Worm (Caenorhabditis elegans) whole organism, early embryonic: ENCODE results near the gene atx-3.

Experiments
- B0310.2 ChIP-seq: sonication (generic microtip); optimal IDR thresholded peaks from 2 replicates; lab custom pipeline; 2016; ENCODE audit warnings: mild to moderate bottlenecking, missing genetic modification characterization, missing compliant biosample characterization
- F13C5.2 ChIP-seq: sonication (generic microtip); optimal IDR thresholded peaks from 2 replicates; lab custom pipeline; 2017; ENCODE audit warnings: mild to moderate bottlenecking, missing genetic modification characterization, inconsistent platforms, missing compliant biosample characterization
- aly-1 ChIP-seq: sonication (generic microtip); optimal IDR thresholded peaks from 2 replicates; lab custom pipeline; 2016; ENCODE audit warnings: missing genetic modification characterization, missing compliant biosample characterization
- ama-1 ChIP-seq: fragments of 150-350 bp; optimal IDR thresholded peaks from 2 replicates; lab custom pipeline; 2014
- ceh-13 ChIP-seq: fragments of 200-800 bp; sonication (Bioruptor generic); optimal IDR thresholded peaks from 2 replicates; lab custom pipeline; 2018; ENCODE audit warnings: mild to moderate bottlenecking, missing genetic modification characterization, missing compliant biosample characterization
- ceh-36 ChIP-seq: sonication (generic microtip); optimal IDR thresholded peaks from 2 replicates; lab custom pipeline; 2016; ENCODE audit warnings: missing genetic modification characterization, inconsistent platforms, missing compliant biosample characterization
- ets-7 ChIP-seq: sonication (generic microtip); optimal IDR thresholded peaks from 2 replicates; lab custom pipeline; 2016; ENCODE audit warnings: missing genotype, missing genetic modification characterization, missing compliant biosample characterization
- flt-1 ChIP-seq: fragments of 200-800 bp; sonication (Bioruptor generic); IDR thresholded peaks from 2 replicates; pipeline ENCODE4 v1.3.6; 2022; ENCODE audit warnings: missing genetic modification characterization, missing compliant biosample characterization
- hmbx-1 ChIP-seq: sonication (generic microtip); optimal IDR thresholded peaks from 2 replicates; lab custom pipeline; 2016; ENCODE audit warnings: mild to moderate bottlenecking, missing genetic modification characterization, missing compliant biosample characterization
- hmg-4 ChIP-seq: fragments of 200-800 bp; sonication (Bioruptor generic); optimal IDR thresholded peaks from 2 replicates; lab custom pipeline; 2018; ENCODE audit warnings: mild to moderate bottlenecking, missing genetic modification characterization, missing compliant biosample characterization
- hnd-1 ChIP-seq: sonication (generic microtip); optimal IDR thresholded peaks from 2 replicates; lab custom pipeline; 2016; ENCODE audit warnings: missing genetic modification characterization, missing compliant biosample characterization
- pes-1 ChIP-seq: fragments of 200-800 bp; sonication (Bioruptor generic); IDR thresholded peaks from 2 replicates; pipeline ENCODE4 v1.3.6; 2022; ENCODE audit warnings: missing genetic modification reagents, missing genetic modification characterization, missing compliant biosample characterization
- scrt-1 ChIP-seq: fragments of 200-800 bp; sonication (Bioruptor generic); IDR thresholded peaks from 2 replicates; pipeline ENCODE4 v1.3.6; 2022; ENCODE audit warnings: missing genetic modification characterization, missing compliant biosample characterization
- sea-1 ChIP-seq: fragments of 200-800 bp; sonication (Bioruptor generic); conservative IDR thresholded peaks from 2 replicates; pipeline ENCODE4 v1.3.6; 2022; ENCODE audit warnings: missing genetic modification characterization, missing compliant biosample characterization
- tbx-11 ChIP-seq: fragments of 200-800 bp; sonication (Bioruptor generic); IDR thresholded peaks from 2 replicates; pipeline ENCODE4 v1.3.6; 2022; ENCODE audit warnings: missing genetic modification characterization, missing compliant biosample characterization
- tbx-37 ChIP-seq: fragments of 200-800 bp; sonication (Bioruptor generic); conservative IDR thresholded peaks from 2 replicates; pipeline ENCODE4 v1.3.6; 2022; ENCODE audit warnings: missing genetic modification reagents, missing genetic modification characterization, missing compliant biosample characterization
- tra-4 ChIP-seq: sonication (generic microtip); optimal IDR thresholded peaks from 2 replicates; lab custom pipeline; 2017; ENCODE audit warnings: missing genetic modification characterization, missing compliant biosample characterization

The atx-3 gene

ce11 chrV:15577395-15577896 is at the start of gene atx-3:
Gene atx-3 (minus strand): TSS chrV:15577445.
- TF ChIP-seq sea-1 (no peak), hmbx-1 (tag; lab: Kevin White, UChicago) (no peak), scrt-1 (GFP tag; lab: Robert Waterston, UW) (no peak), ceh-36 (tag; lab: Kevin White, UChicago) (no peak), aly-1 (tag; lab: Kevin White, UChicago) (no peak), B0310.2 (tag; lab: Kevin White, UChicago) (no peak)

ce11 chrV:15625561-15625960 is 48.3 kb upstream of the atx-3 start, which contains the start of gene C55A1.11:
Gene C55A1.11 (plus strand): TSS chrV:15625861.
- TF ChIP-seq B0310.2 (tag; lab: Kevin White, UChicago) (no peak), hnd-1 (tag; lab: Kevin White, UChicago) (no peak), pes-1 (GFP tag; lab: Robert Waterston, UW) (no peak), tbx-37 (GFP tag; lab: Robert Waterston, UW) (no peak), ceh-36 (tag; lab: Kevin White, UChicago) (no peak), ets-7 (no peak), sea-1 (no peak), aly-1 (tag; lab: Kevin White, UChicago) (no peak)

ce11 chrV:15621518-15621917 is 44.3 kb upstream of the atx-3 start, which contains the start of gene C55A1.1:
Gene C55A1.1 (plus strand): TSS chrV:15621818.
- TF ChIP-seq ama-1 (lab: Kevin White, UChicago) (no peak), aly-1 (tag; lab: Kevin White, UChicago) (no peak), tbx-11 (GFP tag; lab: Robert Waterston, UW) (no peak), B0310.2 (tag; lab: Kevin White, UChicago) (no peak), pes-1 (GFP tag; lab: Robert Waterston, UW) (no peak), F13C5.2 (tag; lab: Kevin White, UChicago) (no peak), sea-1 (no peak), tra-4 (tag; lab: Kevin White, UChicago) (no peak), hmbx-1 (tag; lab: Kevin White, UChicago) (no peak), ceh-36 (tag; lab: Kevin White, UChicago) (no peak), scrt-1 (GFP tag; lab: Robert Waterston, UW) (no peak), flt-1 (GFP tag; lab: Robert Waterston, UW) (no peak), hmg-4 (GFP tag; lab: Kevin White, UChicago) (no peak), ets-7 (no peak), hnd-1 (tag; lab: Kevin White, UChicago) (no peak), tbx-37 (GFP tag; lab: Robert Waterston, UW) (no peak), ceh-13 (GFP tag; lab: Kevin White, UChicago) (no peak)

ce11 chrV:15614534-15614933 is 37.3 kb upstream of the atx-3 start:
- TF ChIP-seq hmbx-1 (tag; lab: Kevin White, UChicago) (no peak), ceh-36 (tag; lab: Kevin White, UChicago) (no peak), pes-1 (GFP tag; lab: Robert Waterston, UW) (no peak), sea-1 (no peak), flt-1 (GFP tag; lab: Robert Waterston, UW) (no peak), ama-1 (lab: Kevin White, UChicago) (no peak), F13C5.2 (tag; lab: Kevin White, UChicago) (no peak), tbx-11 (GFP tag; lab: Robert Waterston, UW) (no peak), tra-4 (tag; lab: Kevin White, UChicago) (no peak), B0310.2 (tag; lab: Kevin White, UChicago) (no peak), scrt-1 (GFP tag; lab: Robert Waterston, UW) (no peak), ets-7 (no peak), aly-1 (tag; lab: Kevin White, UChicago) (no peak), hmg-4 (GFP tag; lab: Kevin White, UChicago) (no peak), hnd-1 (tag; lab: Kevin White, UChicago) (no peak)

ce11 chrV:15612886-15613285 is 35.6 kb upstream of the atx-3 start, which contains the start of gene str-263:
Gene str-263 (plus strand): TSS chrV:15613186.
- TF ChIP-seq scrt-1 (GFP tag; lab: Robert Waterston, UW) (no peak), sea-1 (no peak), ets-7 (no peak), tra-4 (tag; lab: Kevin White, UChicago) (no peak), ceh-36 (tag; lab: Kevin White, UChicago) (no peak), pes-1 (GFP tag; lab: Robert Waterston, UW) (no peak), tbx-37 (GFP tag; lab: Robert Waterston, UW) (no peak), tbx-11 (GFP tag; lab: Robert Waterston, UW) (no peak), aly-1 (tag; lab: Kevin White, UChicago) (no peak), hnd-1 (tag; lab: Kevin White, UChicago) (no peak), hmg-4 (GFP tag; lab: Kevin White, UChicago) (no peak), flt-1 (GFP tag; lab: Robert Waterston, UW) (no peak), hmbx-1 (tag; lab: Kevin White, UChicago) (no peak), F13C5.2 (tag; lab: Kevin White, UChicago) (no peak)

- TF ChIP-seq hmbx-1 (tag; lab: Kevin White, UChicago) (no peak), F13C5.2 (tag; lab: Kevin White, UChicago) (peak; percentile 9), scrt-1 (GFP tag; lab: Robert Waterston, UW) (no peak), hmg-4 (GFP tag; lab: Kevin White, UChicago) (peak; percentile 16), sea-1 (0 out of 2 replicates have a peak, but pooled peaks have one; percentile 19), ceh-13 (GFP tag; lab: Kevin White, UChicago) (no peak), ets-7 (no peak), tra-4 (tag; lab: Kevin White, UChicago) (no peak), B0310.2 (tag; lab: Kevin White, UChicago) (no peak), ama-1 (lab: Kevin White, UChicago) (no peak)
Measured at ce11 chrV:15610350-15610940, 33.2 kb upstream of the atx-3 start, which contains the start of the genes fbxa-153 and str-12. Gene fbxa-153 (minus strand): TSS chrV:15610384. Gene str-12 (plus strand): TSS chrV:15610890.
